Fruit fly (Drosophila melanogaster): ENCODE data around the gene Mrgn1.

DNA sequence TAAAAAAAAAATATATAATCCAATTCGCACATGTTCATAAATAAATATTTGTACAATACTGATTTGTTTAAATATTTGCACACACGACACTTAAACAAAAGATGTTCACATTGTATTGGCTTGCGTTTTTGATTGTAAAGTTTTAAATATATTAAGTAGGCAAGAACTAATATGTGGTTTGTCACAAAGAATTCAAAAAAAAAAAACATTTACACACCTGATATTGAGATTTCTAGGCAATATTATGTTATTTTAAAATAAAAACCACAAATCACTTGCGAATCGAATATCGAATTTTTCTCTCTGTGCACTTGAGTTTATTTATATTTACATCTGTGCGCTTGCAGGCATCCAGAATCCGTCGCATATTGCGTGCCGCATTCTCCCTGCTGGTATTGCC, 42.2 kb downstream of the Mrgn1 start:
- TF ChIP-seq pad (GFP tag; optimal IDR thresholded peaks at IDR 0.05): no peak
- TF ChIP-seq Crg-1 (GFP tag; optimal IDR thresholded peaks at IDR 0.05): no peak
- peak; percentile 61 for TF ChIP-seq CG14711 (tag; optimal IDR thresholded peaks at IDR 0.05)
- TF ChIP-seq CG11617 (GFP tag; optimal IDR thresholded peaks at IDR 0.05): peak; percentile 63
- peak; percentile 11 for TF ChIP-seq CG7045 (GFP tag; optimal IDR thresholded peaks at IDR 0.05)

Measured in whole organism, adult.